Worm (Caenorhabditis elegans): Measurements from ENCODE around the gene lbp-2.

lbp-2 gene

DNA sequence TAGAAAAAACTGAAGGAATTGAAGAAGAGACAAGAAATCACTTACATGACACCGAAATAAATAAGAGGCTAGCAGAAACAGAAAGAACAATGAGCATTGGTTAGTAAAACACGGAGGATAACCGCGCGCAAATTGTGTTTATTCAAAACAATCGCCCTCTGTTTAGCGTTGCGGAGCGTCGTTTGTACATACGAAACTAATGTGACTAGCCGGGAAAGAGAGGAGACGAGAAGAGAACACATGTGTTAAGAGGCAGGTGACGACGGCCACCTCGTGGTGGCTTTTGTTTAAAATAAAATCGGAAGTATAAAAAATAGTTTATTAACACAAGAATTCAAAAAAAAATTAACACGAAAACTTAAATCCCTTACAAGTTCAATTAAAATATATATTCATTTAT lies 14.6 kb upstream of the lbp-2 start, which contains the start of gene F40F4.7 (continued):
- no peak for TF ChIP-seq nhr-179 (tag; optimal IDR thresholded peaks at IDR 0.05)
- TF ChIP-seq nhr-80 (tag; optimal IDR thresholded peaks at IDR 0.05): peak; percentile 69
- no peak for TF ChIP-seq lin-35 (GFP tag; optimal IDR thresholded peaks at IDR 0.05)
- no peak for TF ChIP-seq unc-130 (GFP tag; optimal IDR thresholded peaks at IDR 0.05)
- no peak for TF ChIP-seq ztf-22 (GFP tag; optimal IDR thresholded peaks at IDR 0.05)
- no peak for TF ChIP-seq athp-1 (tag; optimal IDR thresholded peaks at IDR 0.05)
- no peak for TF ChIP-seq C06A6.2 (GFP tag; conservative IDR thresholded peaks at IDR 0.05)
- TF ChIP-seq T07F8.4 (tag; optimal IDR thresholded peaks at IDR 0.05): no peak
- no peak for TF ChIP-seq cebp-1 (GFP tag; IDR thresholded peaks at IDR 0.05)
- peak; percentile 61 for TF ChIP-seq cebp-1 (tag; optimal IDR thresholded peaks at IDR 0.05)
- no peak for TF ChIP-seq him-1 (tag; optimal IDR thresholded peaks at IDR 0.05)
- TF ChIP-seq nfyb-1 (GFP tag; IDR thresholded peaks at IDR 0.05): peak; percentile 60; the same call in 1 of the 2 replicates
- no peak for TF ChIP-seq B0035.1 (tag; optimal IDR thresholded peaks at IDR 0.05)
- peak; percentile 91 for TF ChIP-seq attf-3 (GFP tag; conservative IDR thresholded peaks at IDR 0.05)
- no peak for TF ChIP-seq zfh-2 (GFP tag; conservative IDR thresholded peaks at IDR 0.05)
- TF ChIP-seq snpc-1.3 (tag; optimal IDR thresholded peaks at IDR 0.05; ENCODE audit: insufficient read depth): no peak

DNA sequence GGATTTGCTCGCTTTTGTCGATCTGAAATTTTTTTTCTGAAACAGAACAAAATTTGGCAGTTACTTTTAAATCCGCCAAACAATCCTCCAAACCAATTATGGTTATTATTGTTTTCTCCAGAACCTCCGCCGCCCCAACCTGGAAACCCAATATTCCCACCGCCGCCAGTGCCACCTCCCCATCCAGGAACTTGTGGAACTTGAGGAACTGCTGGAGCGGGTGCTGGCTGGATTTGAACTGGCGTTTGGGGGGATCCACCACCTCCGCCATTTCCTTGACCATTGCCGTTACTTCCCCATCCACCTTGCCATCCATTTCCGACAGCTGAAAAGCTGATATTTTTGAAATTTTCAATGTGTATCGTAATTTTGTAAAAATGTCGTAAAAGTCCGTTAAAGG lies 12.6 kb upstream of the lbp-2 start:
- peak; percentile 67 for TF ChIP-seq zfh-2 (GFP tag; conservative IDR thresholded peaks at IDR 0.05)
- no peak for TF ChIP-seq efl-1 (GFP tag; optimal IDR thresholded peaks at IDR 0.05)

DNA sequence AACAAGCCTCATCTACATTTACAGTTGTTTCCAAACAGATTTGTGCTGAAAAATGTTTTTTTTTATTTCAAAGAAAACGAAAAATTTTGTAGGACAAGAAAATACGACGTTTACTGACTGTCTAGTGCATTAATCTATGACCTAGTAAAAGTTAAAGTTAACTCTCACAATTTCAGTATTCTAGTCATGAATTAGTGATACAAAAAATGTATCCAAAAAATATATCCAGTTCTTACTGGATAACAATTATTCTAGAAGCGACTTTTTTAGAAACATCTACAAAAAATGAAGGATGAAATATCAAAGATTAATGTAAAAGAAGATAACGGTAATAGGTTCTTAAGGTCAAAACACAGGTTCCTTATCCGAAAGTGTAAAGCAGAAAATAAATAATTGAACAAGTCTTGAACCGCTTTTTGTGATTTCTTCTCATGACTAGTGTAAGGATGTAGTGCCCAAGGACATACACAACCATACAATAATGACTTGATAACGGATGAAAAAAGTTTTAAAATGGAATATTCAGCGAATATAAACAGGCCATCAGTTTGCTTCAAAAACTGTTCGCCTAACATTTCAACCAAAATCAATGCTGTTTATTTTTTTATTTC lies 9.8 kb upstream of the lbp-2 start, which contains the start of gene pqn-37:
pqn-37 (minus strand) TSS at position 51 of the 611 bp plus-strand sequence.
- TF ChIP-seq egl-44 (GFP tag; IDR thresholded peaks at IDR 0.05) (no peak), D2030.7 (GFP tag; IDR thresholded peaks at IDR 0.05) (no peak), ztf-18 (tag; optimal IDR thresholded peaks at IDR 0.05) (no peak), him-1 (tag; optimal IDR thresholded peaks at IDR 0.05) (no peak), tlf-1 (GFP tag; optimal IDR thresholded peaks at IDR 0.05) (no peak), nfyb-1 (GFP tag; IDR thresholded peaks at IDR 0.05) (no peak), F39B2.1 (GFP tag; IDR thresholded peaks at IDR 0.05) (no peak), hmg-20 (GFP tag; IDR thresholded peaks at IDR 0.05) (no peak), repo-1 (tag; optimal IDR thresholded peaks at IDR 0.05) (no peak), sptf-2 (GFP tag; optimal IDR thresholded peaks at IDR 0.05) (no peak), snpc-4 (GFP tag; optimal IDR thresholded peaks at IDR 0.05) (no peak), snpc-4 (tag; optimal IDR thresholded peaks at IDR 0.05) (no peak), madf-10 (tag; optimal IDR thresholded peaks at IDR 0.05) (no peak), Y53G8AR.9 (GFP tag; conservative IDR thresholded peaks at IDR 0.05) (no peak), F52B5.7 (tag; optimal IDR thresholded peaks at IDR 0.05) (no peak), egl-18 (GFP tag; IDR thresholded peaks at IDR 0.05) (no peak), efl-1 (GFP tag; optimal IDR thresholded peaks at IDR 0.05) (no peak), gei-17 (GFP tag; optimal IDR thresholded peaks at IDR 0.05) (no peak), lin-35 (GFP tag; optimal IDR thresholded peaks at IDR 0.05) (no peak), hlh-12 (tag; optimal IDR thresholded peaks at IDR 0.05) (no peak), mxl-1 (tag; optimal IDR thresholded peaks at IDR 0.05) (no peak)

DNA sequence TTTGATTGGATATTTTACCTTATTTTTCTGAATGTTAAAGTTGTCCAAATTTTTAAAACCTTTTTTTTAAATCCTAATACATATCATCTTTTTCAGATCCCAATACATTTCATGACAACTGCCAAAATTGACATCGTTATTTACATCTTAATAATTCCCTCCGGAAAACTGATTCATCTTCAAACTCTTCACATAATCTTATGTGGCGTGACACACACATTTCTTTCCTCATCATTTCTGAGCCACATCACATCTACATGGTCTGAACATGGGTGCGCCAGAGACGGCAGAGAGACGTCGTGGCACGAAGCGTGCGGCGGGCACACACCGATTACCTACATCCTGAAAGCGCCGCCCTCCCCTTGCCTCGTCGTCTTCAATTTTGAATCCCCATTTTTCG lies 7.9 kb upstream of the lbp-2 start, which contains the start of gene tba-9:
tba-9 (plus strand) TSS at position 301 of the 400 bp plus-strand sequence.
- TF ChIP-seq zfh-2 (GFP tag; conservative IDR thresholded peaks at IDR 0.05) (peak; percentile 40), athp-1 (tag; optimal IDR thresholded peaks at IDR 0.05) (no peak), rec-8 (tag; optimal IDR thresholded peaks at IDR 0.05) (no peak), ceh-27 (GFP tag; optimal IDR thresholded peaks at IDR 0.05) (no peak), nfyb-1 (GFP tag; IDR thresholded peaks at IDR 0.05) (no peak)
